Worm (Caenorhabditis elegans) whole organism, L1 larva: ENCODE data around the gene fpn-1.2.

Experiments
- F16B12.6 ChIP-seq: fragments of 150-350 bp; optimal IDR thresholded peaks from 2 replicates; lab custom pipeline; 2014; ENCODE audit warnings: missing biosample characterization, missing genetic modification characterization
- ama-1 ChIP-seq: fragments of 150-350 bp; optimal IDR thresholded peaks from 2 replicates; lab custom pipeline; 2014
- ceh-63 ChIP-seq: fragments of 200-800 bp; sonication (Bioruptor generic); optimal IDR thresholded peaks from 2 replicates; lab custom pipeline; 2018; ENCODE audit warnings: mild to moderate bottlenecking, missing genetic modification characterization, missing compliant biosample characterization
- ceh-8 ChIP-seq: fragments of 200-800 bp; sonication (Bioruptor generic); optimal IDR thresholded peaks from 2 replicates; lab custom pipeline; 2018; ENCODE audit warnings: mild to moderate bottlenecking, missing genetic modification characterization, moderate library complexity, missing compliant biosample characterization
- ceh-88 ChIP-seq: fragments of 200-800 bp; sonication (Bioruptor generic); IDR thresholded peaks from 2 replicates; pipeline ENCODE4 v1.3.6; 2022; ENCODE audit warnings: missing genetic modification characterization, missing compliant biosample characterization
- ces-1 ChIP-seq: fragments of 150-350 bp; optimal IDR thresholded peaks from 2 replicates; lab custom pipeline; 2014; ENCODE audit warnings: missing biosample characterization, missing genetic modification reagents, missing genetic modification characterization
- dpl-1 ChIP-seq, 3 experiments: fragments of 150-350 bp in 2 of 3; sonication (generic microtip) in 1 of 3; optimal IDR thresholded peaks; 2 replicates each; lab custom pipeline; 2014 to 2017; ENCODE audit warnings: missing biosample characterization in 3 of 3, missing genetic modification characterization in 3 of 3, missing genetic modification reagents in 3 of 3
- dsc-1 ChIP-seq: sonication (generic microtip); optimal IDR thresholded peaks from 2 replicates; lab custom pipeline; 2016; ENCODE audit warnings: mild to moderate bottlenecking, missing genetic modification characterization, missing compliant biosample characterization
- efl-1 ChIP-seq, 4 experiments: fragments of 150-350 bp; optimal IDR thresholded peaks in 3 of 4; peaks in 1 of 4; 1 replicate in 1 of 4; 2 replicates in 3 of 4; lab custom pipeline; 2014; ENCODE audit warnings: missing biosample characterization in 2 of 4, missing genetic modification characterization in 2 of 4, missing genetic modification reagents in 2 of 4
- efl-3 ChIP-seq: fragments of 200-800 bp; sonication (Bioruptor generic); optimal IDR thresholded peaks from 2 replicates; lab custom pipeline; 2018; ENCODE audit warnings: mild to moderate bottlenecking, missing genetic modification characterization, missing compliant biosample characterization
- elt-2 ChIP-seq: sonication (generic microtip); optimal IDR thresholded peaks from 2 replicates; lab custom pipeline; 2016; ENCODE audit warnings: missing genetic modification characterization, mild to moderate bottlenecking, inconsistent platforms, missing compliant biosample characterization, missing genetic modification reagents
- ets-5 ChIP-seq: fragments of 200-800 bp; sonication (Bioruptor generic); IDR thresholded peaks from 2 replicates; pipeline ENCODE4 v1.3.6; 2022; ENCODE audit warnings: missing genetic modification characterization, missing compliant biosample characterization
- fkh-10 ChIP-seq: sonication (generic microtip); optimal IDR thresholded peaks from 2 replicates; lab custom pipeline; 2017; ENCODE audit warnings: missing biosample characterization, missing genetic modification reagents, missing genetic modification characterization
- fkh-8 ChIP-seq: sonication (generic microtip); optimal IDR thresholded peaks from 2 replicates; lab custom pipeline; 2016; ENCODE audit warnings: mild to moderate bottlenecking, missing genetic modification characterization, missing compliant biosample characterization
- fos-1 ChIP-seq: fragments of 150-350 bp; optimal IDR thresholded peaks from 2 replicates; lab custom pipeline; 2014; ENCODE audit warnings: missing biosample characterization, missing genetic modification characterization
- hlh-17 ChIP-seq: fragments of 200-800 bp; sonication (Bioruptor generic); optimal IDR thresholded peaks from 2 replicates; lab custom pipeline; 2018; ENCODE audit warnings: missing genetic modification characterization, mild to moderate bottlenecking, missing compliant biosample characterization, moderate library complexity, borderline replicate concordance
- hlh-4 ChIP-seq: sonication (generic microtip); optimal IDR thresholded peaks from 2 replicates; lab custom pipeline; 2016; ENCODE audit warnings: mild to moderate bottlenecking, missing genetic modification characterization, missing compliant biosample characterization
- irx-1 ChIP-seq: sonication (generic microtip); optimal IDR thresholded peaks from 2 replicates; lab custom pipeline; 2016; ENCODE audit warnings: missing genetic modification characterization, missing compliant biosample characterization
- jun-1 ChIP-seq: fragments of 150-350 bp; optimal IDR thresholded peaks from 2 replicates; lab custom pipeline; 2014; ENCODE audit warnings: missing biosample characterization, missing genetic modification reagents, missing genetic modification characterization
- lin-13 ChIP-seq: fragments of 150-350 bp; optimal IDR thresholded peaks from 2 replicates; lab custom pipeline; 2014; ENCODE audit warnings: missing biosample characterization, missing genetic modification reagents, missing genetic modification characterization
- lin-14 ChIP-seq: fragments of 200-800 bp; sonication (Bioruptor generic); optimal IDR thresholded peaks from 2 replicates; lab custom pipeline; 2018; ENCODE audit warnings: mild to moderate bottlenecking, missing genetic modification characterization, moderate library complexity, missing compliant biosample characterization
- lin-35 ChIP-seq, 2 experiments: fragments of 150-350 bp; optimal IDR thresholded peaks; 2 replicates each; lab custom pipeline; 2014; ENCODE audit warnings: missing biosample characterization in 2 of 2, missing genetic modification characterization in 2 of 2, missing genetic modification reagents in 2 of 2
- lir-3 ChIP-seq: sonication (generic microtip); optimal IDR thresholded peaks from 2 replicates; lab custom pipeline; 2016; ENCODE audit warnings: mild to moderate bottlenecking, missing genetic modification characterization, moderate library complexity, missing compliant biosample characterization; ENCODE audit not compliant: poor library complexity
- lsy-2 ChIP-seq, 2 experiments: fragments of 150-350 bp; optimal IDR thresholded peaks; 2 replicates each; lab custom pipeline; 2014; ENCODE audit warnings: missing biosample characterization in 2 of 2, missing genetic modification characterization in 2 of 2
- mab-9 ChIP-seq: fragments of 200-800 bp; sonication (Bioruptor generic); IDR thresholded peaks from 2 replicates; pipeline ENCODE4 v1.3.6; 2022; ENCODE audit warnings: missing genetic modification reagents, missing genetic modification characterization, missing compliant biosample characterization
- mef-2 ChIP-seq: fragments of 150-350 bp; optimal IDR thresholded peaks from 2 replicates; lab custom pipeline; 2014; ENCODE audit warnings: missing biosample characterization, missing genetic modification characterization
- mep-1 ChIP-seq: fragments of 150-350 bp; optimal IDR thresholded peaks from 2 replicates; lab custom pipeline; 2014; ENCODE audit warnings: missing biosample characterization, missing genetic modification characterization
- nhr-12 ChIP-seq: sonication (generic microtip); optimal IDR thresholded peaks from 2 replicates; lab custom pipeline; 2017; ENCODE audit warnings: missing biosample characterization, missing genetic modification characterization
- nhr-20 ChIP-seq: sonication (generic microtip); optimal IDR thresholded peaks from 2 replicates; lab custom pipeline; 2016; ENCODE audit warnings: mild to moderate bottlenecking, missing genetic modification characterization, missing compliant biosample characterization
- nhr-237 ChIP-seq: fragments of 150-350 bp; optimal IDR thresholded peaks from 2 replicates; lab custom pipeline; 2014; ENCODE audit warnings: missing biosample characterization, missing genetic modification characterization
- nhr-84 ChIP-seq: sonication (generic microtip); optimal IDR thresholded peaks from 2 replicates; lab custom pipeline; 2017; ENCODE audit warnings: missing biosample characterization, missing genetic modification characterization
- pax-3 ChIP-seq: fragments of 200-800 bp; sonication (Bioruptor generic); optimal IDR thresholded peaks from 2 replicates; lab custom pipeline; 2018; ENCODE audit warnings: mild to moderate bottlenecking, missing genetic modification characterization, moderate library complexity, missing compliant biosample characterization
- rnt-1 ChIP-seq: sonication (generic microtip); optimal IDR thresholded peaks from 2 replicates; lab custom pipeline; 2016; ENCODE audit warnings: mild to moderate bottlenecking, missing genetic modification characterization, moderate library complexity, missing compliant biosample characterization
- snpc-4 ChIP-seq: fragments of 150-350 bp; optimal IDR thresholded peaks from 2 replicates; lab custom pipeline; 2014; ENCODE audit warnings: missing biosample characterization, missing genetic modification characterization
- snu-23 ChIP-seq: sonication (generic microtip); optimal IDR thresholded peaks from 2 replicates; lab custom pipeline; 2016; ENCODE audit warnings: missing genetic modification characterization, missing compliant biosample characterization
- unc-130 ChIP-seq: fragments of 150-350 bp; optimal IDR thresholded peaks from 2 replicates; lab custom pipeline; 2017; ENCODE audit warnings: missing biosample characterization, missing genetic modification characterization, inconsistent platforms
- vab-15 ChIP-seq: sonication (generic microtip); optimal IDR thresholded peaks from 2 replicates; lab custom pipeline; 2017; ENCODE audit warnings: missing genotype, mild to moderate bottlenecking, missing genetic modification characterization, missing compliant biosample characterization
- xbp-1 ChIP-seq: sonication (generic microtip); optimal IDR thresholded peaks from 2 replicates; lab custom pipeline; 2016; ENCODE audit warnings: missing genetic modification characterization, missing compliant biosample characterization
- zag-1 ChIP-seq: fragments of 150-350 bp; optimal IDR thresholded peaks from 2 replicates; lab custom pipeline; 2014; ENCODE audit warnings: missing biosample characterization, missing genetic modification characterization
- ztf-11 ChIP-seq, 2 experiments: sonication (generic microtip); optimal IDR thresholded peaks; 2 replicates each; lab custom pipeline; 2016 to 2017; ENCODE audit warnings: missing genetic modification characterization in 2 of 2, missing biosample characterization in 1 of 2, missing compliant biosample characterization in 1 of 2

Gene fpn-1.2

ce11 chrV:1459374-1459926, 5.0 kb downstream of the fpn-1.2 start:
- TF ChIP-seq snu-23 (GFP tag; lab: Kevin White, UChicago) = no peak
- no peak for TF ChIP-seq efl-1 (optimal IDR thresholded peaks at IDR 0.05; lab: Kevin White, UChicago)
- TF ChIP-seq efl-1 (GFP tag; optimal IDR thresholded peaks at IDR 0.05 in 1 of 2; lab: Kevin White, UChicago) = peak in 1 of 2 experiments; percentile 91
- TF ChIP-seq pax-3 (tag; lab: Kevin White, UChicago) = no peak
- TF ChIP-seq zag-1 (tag; lab: Kevin White, UChicago) = no peak
- TF ChIP-seq mep-1 (tag; lab: Kevin White, UChicago) = no peak
- TF ChIP-seq vab-15 (tag; lab: Kevin White, UChicago) = no peak
- TF ChIP-seq irx-1 = no peak
- no peak for TF ChIP-seq ama-1 (lab: Kevin White, UChicago)
- TF ChIP-seq hlh-17 (GFP tag; lab: Kevin White, UChicago) = no peak
- peak; percentile 79 for TF ChIP-seq elt-2 (tag; lab: Kevin White, UChicago)
- TF ChIP-seq snpc-4 (tag; lab: Kevin White, UChicago) = no peak
- TF ChIP-seq ceh-63 (GFP tag; lab: Kevin White, UChicago) = no peak
- TF ChIP-seq jun-1 = peak; percentile 44
- TF ChIP-seq mef-2 (tag; lab: Kevin White, UChicago) = no peak
- no peak for TF ChIP-seq ces-1 (GFP tag; lab: Kevin White, UChicago)
- TF ChIP-seq nhr-20 = peak; percentile 18
- TF ChIP-seq lin-13 (GFP tag; lab: Kevin White, UChicago) = no peak
- no peak for TF ChIP-seq mab-9 (GFP tag; lab: Robert Waterston, UW)
- no peak for TF ChIP-seq dpl-1 (GFP tag; optimal IDR thresholded peaks at IDR 0.05; lab: Kevin White, UChicago)
- no peak for TF ChIP-seq hlh-4 (tag; lab: Kevin White, UChicago)
- TF ChIP-seq fkh-10 = no peak
- TF ChIP-seq unc-130 = no peak
- no peak for TF ChIP-seq efl-3 (GFP tag; lab: Kevin White, UChicago)
- no peak for TF ChIP-seq ceh-88 (GFP tag; lab: Robert Waterston, UW)
- no peak for TF ChIP-seq fkh-8 (tag; lab: Kevin White, UChicago)
- TF ChIP-seq fos-1 (tag; lab: Kevin White, UChicago) = no peak
- TF ChIP-seq ceh-8 (GFP tag; lab: Kevin White, UChicago) = no peak
- peak in 1 of 2 experiments; percentile 12 for TF ChIP-seq lin-35 (GFP tag; optimal IDR thresholded peaks at IDR 0.05; lab: Kevin White, UChicago)
- no peak for TF ChIP-seq ets-5
- no peak for TF ChIP-seq lsy-2 (tag; optimal IDR thresholded peaks at IDR 0.05; lab: Kevin White, UChicago)
- no peak for TF ChIP-seq nhr-12 (tag; lab: Kevin White, UChicago)

DNA sequence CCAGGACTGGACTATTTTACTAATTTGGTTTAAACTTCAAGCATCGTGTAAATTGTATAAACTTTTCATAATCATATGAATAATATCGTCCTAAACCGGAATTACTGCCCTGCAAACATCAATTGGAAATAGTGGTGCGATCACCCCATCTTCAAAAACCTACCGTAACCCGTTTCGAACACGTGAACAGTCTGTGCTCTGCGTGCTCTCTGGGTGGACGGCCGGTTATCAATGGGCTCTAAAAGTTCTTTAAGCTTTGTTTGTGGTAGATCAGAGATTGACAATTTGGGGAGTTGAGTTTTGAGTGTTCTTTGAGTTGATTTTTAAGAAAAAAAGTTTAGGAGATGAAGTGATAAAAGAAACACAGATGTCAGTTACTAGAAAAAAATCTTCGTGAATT, 7.9 kb downstream of the fpn-1.2 start:
- peak in 1 of 2 experiments; percentile 16 for TF ChIP-seq lin-35 (GFP tag; optimal IDR thresholded peaks at IDR 0.05; lab: Kevin White, UChicago)
- TF ChIP-seq efl-1 (optimal IDR thresholded peaks at IDR 0.05; lab: Kevin White, UChicago) = no peak
- TF ChIP-seq efl-1 (GFP tag; optimal IDR thresholded peaks at IDR 0.05 in 1 of 2; lab: Kevin White, UChicago) = peak in 1 of 2 experiments; percentile 81
- no peak for TF ChIP-seq fkh-10
- peak in 1 of 2 experiments; percentile 54 for TF ChIP-seq lsy-2 (tag; optimal IDR thresholded peaks at IDR 0.05; lab: Kevin White, UChicago)

DNA sequence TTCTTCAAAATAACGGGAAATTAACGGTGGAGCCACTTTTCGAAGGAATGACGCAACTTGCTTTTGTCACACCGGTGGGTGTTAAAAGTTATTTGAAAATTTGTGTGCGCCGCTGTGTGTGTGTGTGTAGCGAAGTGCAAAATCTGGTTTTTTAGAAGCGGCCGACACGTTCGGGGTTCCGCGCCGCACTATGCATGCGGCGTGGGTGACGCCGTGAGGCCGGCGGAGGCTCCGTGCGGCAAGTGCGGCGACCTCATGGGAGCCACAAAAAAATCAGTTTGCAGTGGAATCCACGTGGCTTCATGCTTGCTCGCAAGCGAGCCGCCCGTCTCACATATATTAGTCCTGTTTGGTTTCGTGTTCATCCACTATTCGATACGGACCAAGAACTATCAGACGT, 9.2 kb downstream of the fpn-1.2 start:
- TF ChIP-seq snpc-4 (tag; lab: Kevin White, UChicago) (peak; percentile 55), ama-1 (lab: Kevin White, UChicago) (no peak)
- TF ChIP-seq, all 84 proteins: peak for 1

- TF ChIP-seq lir-3 (tag; lab: Kevin White, UChicago) (no peak), lin-14 (GFP tag; lab: Kevin White, UChicago) (no peak), lin-35 (GFP tag; optimal IDR thresholded peaks at IDR 0.05; lab: Kevin White, UChicago) (no peak), dsc-1 (tag; lab: Kevin White, UChicago) (no peak), nhr-237 (no peak), ztf-11 (tag; optimal IDR thresholded peaks at IDR 0.05; lab: Kevin White, UChicago) (no peak), rnt-1 (tag; lab: Kevin White, UChicago) (no peak), nhr-84 (tag; lab: Kevin White, UChicago) (no peak), F16B12.6 (no peak), xbp-1 (no peak)
These were observed 9.7 kb downstream of the fpn-1.2 start, which contains the start of gene chil-14 for ce11 chrV:1454762-1455161. chil-14 (plus strand) TSS chrV:1455062.
